Worm (Caenorhabditis elegans) whole organism, L4 larva: ENCODE data around the gene ztf-30.
A peak's percentile ranks its signal among the peaks of the same experiment; 100 is the strongest.

ENCODE experiments used
- dpl-1 ChIP-seq: fragments of 150-350 bp; optimal IDR thresholded peaks from 2 replicates; lab custom pipeline; 2014; ENCODE audit warnings: missing biosample characterization, missing genetic modification reagents, missing genetic modification characterization
- fkh-10 ChIP-seq: fragments of 150-350 bp; optimal IDR thresholded peaks from 2 replicates; lab custom pipeline; 2014; ENCODE audit warnings: missing biosample characterization, missing genetic modification reagents, missing genetic modification characterization
- gei-8 ChIP-seq: fragments of 200-800 bp; sonication (Bioruptor generic); optimal IDR thresholded peaks from 2 replicates; lab custom pipeline; 2018; ENCODE audit warnings: mild to moderate bottlenecking, missing genetic modification characterization, missing compliant biosample characterization
- pqm-1 ChIP-seq: sonication (generic microtip); optimal IDR thresholded peaks from 2 replicates; lab custom pipeline; 2017; ENCODE audit warnings: missing biosample characterization, missing genetic modification characterization

ce11 chrIII:8630833-8631232 lies 33.2 kb upstream of the ztf-30 start, which contains the start of gene dnj-10:
- TF ChIP-seq gei-8 (no peak), dpl-1 (GFP tag; lab: Kevin White, UChicago) (peak; percentile 92), pqm-1 (tag; lab: Kevin White, UChicago) (no peak), fkh-10 (no peak)
